Worm (Caenorhabditis elegans) whole organism, L2 larva: Measurements from ENCODE around the gene F58E1.13.

ENCODE experiments used
- C34F6.9 ChIP-seq: fragments of 150-350 bp; optimal IDR thresholded peaks from 2 replicates; lab custom pipeline; 2014; ENCODE audit warnings: missing biosample characterization, missing genetic modification characterization
- F13H6.1 ChIP-seq: sonication (generic microtip); optimal IDR thresholded peaks from 2 replicates; lab custom pipeline; 2016; ENCODE audit warnings: missing genetic modification characterization, missing compliant biosample characterization
- alr-1 ChIP-seq: fragments of 150-350 bp; optimal IDR thresholded peaks from 2 replicates; lab custom pipeline; 2014; ENCODE audit warnings: missing biosample characterization, missing genetic modification characterization
- aly-2 ChIP-seq: fragments of 150-350 bp; optimal IDR thresholded peaks from 2 replicates; lab custom pipeline; 2014; ENCODE audit warnings: missing biosample characterization, missing genetic modification characterization
- ama-1 ChIP-seq: fragments of 150-350 bp; optimal IDR thresholded peaks from 2 replicates; lab custom pipeline; 2018; ENCODE audit warnings: inconsistent platforms
- blmp-1 ChIP-seq: sonication (generic microtip); optimal IDR thresholded peaks from 2 replicates; lab custom pipeline; 2017; ENCODE audit warnings: missing genetic modification characterization, mild to moderate bottlenecking, missing compliant biosample characterization, antibody characterized with exemption, moderate library complexity; ENCODE audit not compliant: insufficient read depth
- ceh-16 ChIP-seq: fragments of 150-350 bp; optimal IDR thresholded peaks from 2 replicates; lab custom pipeline; 2014; ENCODE audit warnings: missing biosample characterization, missing genetic modification characterization
- ceh-82 ChIP-seq: fragments of 150-350 bp; optimal IDR thresholded peaks from 2 replicates; lab custom pipeline; 2014; ENCODE audit warnings: missing biosample characterization, missing genetic modification characterization
- crh-2 ChIP-seq: sonication (generic microtip); optimal IDR thresholded peaks from 2 replicates; lab custom pipeline; 2017; ENCODE audit warnings: missing biosample characterization, missing genetic modification characterization
- dmd-4 ChIP-seq: sonication (generic microtip); optimal IDR thresholded peaks from 2 replicates; lab custom pipeline; 2017; ENCODE audit warnings: missing biosample characterization, missing genetic modification characterization
- elt-1 ChIP-seq: fragments of 150-350 bp; optimal IDR thresholded peaks from 2 replicates; lab custom pipeline; 2014; ENCODE audit warnings: missing biosample characterization, missing genetic modification characterization
- elt-3 ChIP-seq: sonication (generic microtip); optimal IDR thresholded peaks from 2 replicates; lab custom pipeline; 2017; ENCODE audit warnings: missing biosample characterization, missing genetic modification characterization
- fos-1 ChIP-seq: fragments of 150-350 bp; optimal IDR thresholded peaks from 2 replicates; lab custom pipeline; 2014; ENCODE audit warnings: missing biosample characterization, missing genetic modification characterization
- gmeb-1 ChIP-seq: fragments of 150-350 bp; optimal IDR thresholded peaks from 2 replicates; lab custom pipeline; 2014; ENCODE audit warnings: missing biosample characterization, missing genetic modification characterization
- lin-11 ChIP-seq: fragments of 150-350 bp; sonication (generic microtip); optimal IDR thresholded peaks from 2 replicates; lab custom pipeline; 2014; ENCODE audit warnings: missing biosample characterization, missing genetic modification characterization, inconsistent platforms, mixed read lengths
- lin-13 ChIP-seq: fragments of 150-350 bp; optimal IDR thresholded peaks from 2 replicates; lab custom pipeline; 2014; ENCODE audit warnings: missing biosample characterization, missing genetic modification reagents, missing genetic modification characterization
- lsy-2 ChIP-seq, 2 experiments: fragments of 150-350 bp in 1 of 2; sonication (generic microtip) in 1 of 2; optimal IDR thresholded peaks; 2 replicates each; lab custom pipeline; 2014 to 2017; ENCODE audit warnings: missing biosample characterization in 2 of 2, missing genetic modification characterization in 2 of 2
- mab-5 ChIP-seq: fragments of 150-350 bp; optimal IDR thresholded peaks from 2 replicates; lab custom pipeline; 2014; ENCODE audit warnings: missing biosample characterization, missing genetic modification characterization
- mbf-1 ChIP-seq: sonication (generic microtip); optimal IDR thresholded peaks from 2 replicates; lab custom pipeline; 2017; ENCODE audit warnings: missing biosample characterization, missing genetic modification characterization
- mdl-1 ChIP-seq, 2 experiments: fragments of 150-350 bp in 1 of 2; sonication (generic microtip) in 1 of 2; optimal IDR thresholded peaks; 2 replicates each; lab custom pipeline; 2017; ENCODE audit warnings: missing biosample characterization in 2 of 2, missing genetic modification characterization in 2 of 2
- nhr-10 ChIP-seq: sonication (generic microtip); optimal IDR thresholded peaks from 2 replicates; lab custom pipeline; 2017; ENCODE audit warnings: missing biosample characterization, missing genetic modification characterization
- nhr-11 ChIP-seq: fragments of 150-350 bp; optimal IDR thresholded peaks from 2 replicates; lab custom pipeline; 2014; ENCODE audit warnings: missing biosample characterization, missing genetic modification characterization
- nhr-12 ChIP-seq: fragments of 150-350 bp; optimal IDR thresholded peaks from 2 replicates; lab custom pipeline; 2014; ENCODE audit warnings: missing biosample characterization, missing genetic modification characterization
- nhr-21 ChIP-seq: fragments of 150-350 bp; optimal IDR thresholded peaks from 2 replicates; lab custom pipeline; 2014; ENCODE audit warnings: missing biosample characterization, missing genetic modification characterization
- nhr-23 ChIP-seq: fragments of 150-350 bp; optimal IDR thresholded peaks from 2 replicates; lab custom pipeline; 2014; ENCODE audit warnings: missing biosample characterization, missing genetic modification reagents, missing genetic modification characterization
- nhr-25 ChIP-seq: fragments of 150-350 bp; sonication (generic microtip); optimal IDR thresholded peaks from 3 replicates; lab custom pipeline; 2014; ENCODE audit warnings: missing biosample characterization, missing genetic modification characterization
- nhr-6 ChIP-seq: fragments of 150-350 bp; optimal IDR thresholded peaks from 2 replicates; lab custom pipeline; 2014; ENCODE audit warnings: missing biosample characterization, missing genetic modification characterization
- nhr-77 ChIP-seq: fragments of 150-350 bp; optimal IDR thresholded peaks from 2 replicates; lab custom pipeline; 2014; ENCODE audit warnings: missing biosample characterization, missing genetic modification characterization
- peb-1 ChIP-seq: fragments of 150-350 bp; optimal IDR thresholded peaks from 2 replicates; lab custom pipeline; 2014; ENCODE audit warnings: missing biosample characterization, missing genetic modification characterization
- sem-4 ChIP-seq: fragments of 150-350 bp; optimal IDR thresholded peaks from 2 replicates; lab custom pipeline; 2014; ENCODE audit warnings: missing biosample characterization, missing genetic modification reagents, missing genetic modification characterization
- skn-1 ChIP-seq: sonication (generic microtip); optimal IDR thresholded peaks from 2 replicates; lab custom pipeline; 2017; ENCODE audit warnings: missing biosample characterization, missing genetic modification characterization
- sma-9 ChIP-seq, 2 experiments: fragments of 150-350 bp in 1 of 2; sonication (generic microtip) in 1 of 2; optimal IDR thresholded peaks; 2 replicates each; lab custom pipeline; 2014 to 2016; ENCODE audit warnings: missing genetic modification characterization in 2 of 2, mild to moderate bottlenecking in 1 of 2, missing biosample characterization in 1 of 2, missing compliant biosample characterization in 1 of 2, missing genetic modification reagents in 1 of 2, moderate library complexity in 1 of 2
- snpc-4 ChIP-seq: fragments of 150-350 bp; optimal IDR thresholded peaks from 2 replicates; lab custom pipeline; 2014; ENCODE audit warnings: missing biosample characterization, missing genetic modification characterization
- unc-39 ChIP-seq: fragments of 150-350 bp; optimal IDR thresholded peaks from 2 replicates; lab custom pipeline; 2014; ENCODE audit warnings: missing biosample characterization, missing genetic modification characterization
- unc-55 ChIP-seq: fragments of 150-350 bp; sonication (generic microtip); optimal IDR thresholded peaks from 3 replicates; lab custom pipeline; 2014; ENCODE audit warnings: missing biosample characterization, missing genetic modification reagents, missing genetic modification characterization
- unc-62 ChIP-seq: fragments of 150-350 bp; optimal IDR thresholded peaks from 2 replicates; lab custom pipeline; 2014; ENCODE audit warnings: missing biosample characterization, missing genetic modification reagents, missing genetic modification characterization
- zag-1 ChIP-seq: fragments of 150-350 bp; optimal IDR thresholded peaks from 2 replicates; lab custom pipeline; 2014; ENCODE audit warnings: missing biosample characterization, missing genetic modification characterization
- ztf-1 ChIP-seq: fragments of 200-800 bp; sonication (Bioruptor generic); conservative IDR thresholded peaks from 2 replicates; pipeline ENCODE4 v1.3.6; 2022; ENCODE audit warnings: missing genetic modification characterization, missing compliant biosample characterization
- ztf-11 ChIP-seq: sonication (generic microtip); optimal IDR thresholded peaks from 2 replicates; lab custom pipeline; 2017; ENCODE audit warnings: missing biosample characterization, missing genetic modification characterization
- ztf-4 ChIP-seq: fragments of 150-350 bp; optimal IDR thresholded peaks from 2 replicates; lab custom pipeline; 2014; ENCODE audit warnings: missing biosample characterization, missing genetic modification characterization

F58E1.13 gene

ce11 chrII:1719153-1719552 is 23.5 kb upstream of the F58E1.13 start, which contains the start of gene fbxb-48:
Gene fbxb-48, minus strand, starts transcription at chrII:1719253.
- no peak for TF ChIP-seq ceh-82 (tag; lab: Kevin White, UChicago)
- no peak for TF ChIP-seq nhr-23 (tag; lab: Kevin White, UChicago)
- no peak for TF ChIP-seq unc-55 (GFP tag; lab: Kevin White, UChicago)
- no peak for TF ChIP-seq nhr-6
- TF ChIP-seq C34F6.9: no peak
- no peak for TF ChIP-seq blmp-1 (tag; lab: Kevin White, UChicago)
- no peak for TF ChIP-seq mbf-1 (tag; lab: Kevin White, UChicago)
- TF ChIP-seq lin-11 (tag; lab: Kevin White, UChicago): no peak
- TF ChIP-seq gmeb-1 (tag; lab: Kevin White, UChicago): no peak
- TF ChIP-seq skn-1 (tag; lab: Kevin White, UChicago): no peak
- no peak for TF ChIP-seq ztf-4 (tag; lab: Kevin White, UChicago)
- TF ChIP-seq unc-62 (GFP tag; lab: Kevin White, UChicago): no peak
- TF ChIP-seq F13H6.1: no peak
- TF ChIP-seq alr-1 (tag; lab: Kevin White, UChicago): no peak
- TF ChIP-seq sem-4: no peak
- no peak for TF ChIP-seq elt-1 (tag; lab: Kevin White, UChicago)
- no peak for TF ChIP-seq snpc-4 (tag; lab: Kevin White, UChicago)
- no peak for TF ChIP-seq nhr-77 (tag; lab: Kevin White, UChicago)

ce11 chrII:1714772-1715353 is 19.2 kb upstream of the F58E1.13 start, which contains the start of gene btb-6:
Gene btb-6, plus strand, starts transcription at chrII:1715303.
- TF ChIP-seq lin-13 (GFP tag; lab: Kevin White, UChicago) (no peak), nhr-77 (tag; lab: Kevin White, UChicago) (no peak), ztf-11 (tag; lab: Kevin White, UChicago) (no peak), nhr-11 (tag; lab: Kevin White, UChicago) (no peak), ceh-16 (tag; lab: Kevin White, UChicago) (no peak), nhr-12 (tag; lab: Kevin White, UChicago) (no peak), ceh-82 (tag; lab: Kevin White, UChicago) (no peak), nhr-6 (no peak), mab-5 (tag; lab: Kevin White, UChicago) (no peak), ama-1 (lab: Kevin White, UChicago) (no peak), nhr-25 (tag; lab: Kevin White, UChicago) (no peak), zag-1 (tag; lab: Kevin White, UChicago) (no peak), F13H6.1 (no peak), nhr-10 (tag; lab: Kevin White, UChicago) (no peak), unc-39 (tag; lab: Kevin White, UChicago) (no peak), fos-1 (tag; lab: Kevin White, UChicago) (no peak), C34F6.9 (no peak), dmd-4 (tag; lab: Kevin White, UChicago) (no peak), crh-2 (tag; lab: Kevin White, UChicago) (no peak), unc-55 (GFP tag; lab: Kevin White, UChicago) (no peak)

DNA sequence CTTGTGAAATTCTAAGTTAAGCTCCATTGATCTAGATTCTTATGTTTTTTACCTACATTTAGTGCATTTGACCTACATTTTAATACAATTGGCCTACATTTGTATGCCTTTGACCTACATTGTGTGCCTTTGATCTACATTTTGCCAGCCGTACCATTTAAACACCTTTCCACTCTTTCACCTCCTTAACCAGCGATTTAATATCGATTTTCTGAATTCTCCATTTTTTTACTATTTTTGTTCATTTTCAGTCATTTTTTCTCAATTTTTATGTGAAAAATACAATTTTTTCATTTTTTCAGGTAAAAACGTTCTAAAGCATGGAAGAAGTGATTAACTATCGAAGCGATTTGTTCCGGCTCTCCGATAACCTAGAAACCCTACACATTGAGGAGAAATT is 17.3 kb upstream of the F58E1.13 start, which contains the start of gene btb-7:
Gene btb-7, plus strand, starts transcription at position 301 of the 400 bp plus-strand sequence.
- TF ChIP-seq ama-1 (lab: Kevin White, UChicago): no peak
- TF ChIP-seq lsy-2 (tag; optimal IDR thresholded peaks at IDR 0.05; lab: Kevin White, UChicago): no peak
- TF ChIP-seq ztf-1 (GFP tag; lab: Robert Waterston, UW): no peak
- no peak for TF ChIP-seq nhr-11 (tag; lab: Kevin White, UChicago)
- no peak for TF ChIP-seq mdl-1 (tag; optimal IDR thresholded peaks at IDR 0.05; lab: Kevin White, UChicago)
- TF ChIP-seq mab-5 (tag; lab: Kevin White, UChicago): no peak
- no peak for TF ChIP-seq peb-1 (tag; lab: Kevin White, UChicago)
- no peak for TF ChIP-seq gmeb-1 (tag; lab: Kevin White, UChicago)
- no peak for TF ChIP-seq ztf-11 (tag; lab: Kevin White, UChicago)
- TF ChIP-seq nhr-77 (tag; lab: Kevin White, UChicago): no peak
- no peak for TF ChIP-seq skn-1 (tag; lab: Kevin White, UChicago)

- TF ChIP-seq elt-1 (tag; lab: Kevin White, UChicago): no peak
- no peak for TF ChIP-seq mdl-1 (tag; optimal IDR thresholded peaks at IDR 0.05; lab: Kevin White, UChicago)
- TF ChIP-seq aly-2 (tag; lab: Kevin White, UChicago): no peak
- TF ChIP-seq nhr-21 (tag; lab: Kevin White, UChicago): no peak
- no peak for TF ChIP-seq unc-62 (GFP tag; lab: Kevin White, UChicago)
- TF ChIP-seq lin-11 (tag; lab: Kevin White, UChicago): no peak
- no peak for TF ChIP-seq nhr-12 (tag; lab: Kevin White, UChicago)
- no peak for TF ChIP-seq snpc-4 (tag; lab: Kevin White, UChicago)
- TF ChIP-seq peb-1 (tag; lab: Kevin White, UChicago): no peak
- TF ChIP-seq fos-1 (tag; lab: Kevin White, UChicago): no peak
- no peak for TF ChIP-seq zag-1 (tag; lab: Kevin White, UChicago)
- TF ChIP-seq sma-9 (GFP tag; optimal IDR thresholded peaks at IDR 0.05; lab: Kevin White, UChicago): no peak
- no peak for TF ChIP-seq sma-9 (tag; optimal IDR thresholded peaks at IDR 0.05; lab: Kevin White, UChicago)
- no peak for TF ChIP-seq nhr-6
- TF ChIP-seq nhr-11 (tag; lab: Kevin White, UChicago): no peak
- no peak for TF ChIP-seq elt-3 (tag; lab: Kevin White, UChicago)
- TF ChIP-seq skn-1 (tag; lab: Kevin White, UChicago): no peak
These were observed 14.3 kb upstream of the F58E1.13 start, which contains the start of gene fbxa-184 for ce11 chrII:1709959-1710358. Gene fbxa-184, plus strand, starts transcription at chrII:1710259.
